Fruit fly (Drosophila melanogaster): ENCODE measurements around the gene Rbp1.

DNA sequence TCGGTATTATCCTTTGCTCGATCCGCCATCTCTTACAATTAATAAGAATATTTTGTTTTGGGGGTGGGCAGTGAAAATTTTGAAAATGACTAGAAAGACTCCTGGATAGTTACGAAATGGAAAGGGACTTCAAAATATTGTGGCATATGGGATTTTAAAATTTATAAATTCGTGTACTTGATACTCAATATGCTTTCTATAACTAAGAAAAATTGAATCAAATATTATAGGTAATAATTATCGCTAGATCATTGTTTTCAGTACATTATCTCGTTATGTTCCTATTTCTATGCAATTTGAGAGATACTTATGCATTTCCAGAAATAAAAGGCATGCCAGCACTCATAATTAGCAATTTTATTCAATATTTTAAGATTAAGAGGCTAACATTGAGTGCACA lies 28.6 kb upstream of the Rbp1 start, which contains the start of gene CG14691:
- TF ChIP-seq bowl (GFP tag; IDR thresholded peaks at IDR 0.05) (no peak), Hr51 (GFP tag; optimal IDR thresholded peaks at IDR 0.05) (no peak), CG10267 (tag; optimal IDR thresholded peaks at IDR 0.05) (no peak), br (optimal IDR thresholded peaks at IDR 0.05) (no peak)
